Fruit fly (Drosophila melanogaster) whole organism, prepupa: Measurements from ENCODE around the gene CG5853.

Experiments used
- Blimp-1 ChIP-seq: fragments of 200-800 bp; sonication (Bioruptor generic); optimal IDR thresholded peaks from 3 replicates; lab custom pipeline; 2017; ENCODE audit warnings: missing biosample characterization, missing genetic modification characterization, mild to moderate bottlenecking, moderate library complexity, missing genetic modification reagents
- CG10631 ChIP-seq: fragments of 200-800 bp; sonication (Bioruptor generic); optimal IDR thresholded peaks from 2 replicates; lab custom pipeline; 2016; ENCODE audit warnings: missing biosample characterization, missing genetic modification characterization
- CG10669 ChIP-seq: fragments of 200-800 bp; sonication (Bioruptor generic); optimal IDR thresholded peaks from 3 replicates; lab custom pipeline; 2018; ENCODE audit warnings: missing biosample characterization, mild to moderate bottlenecking, missing genetic modification characterization, moderate library complexity
- CG11294 ChIP-seq: fragments of 200-800 bp; sonication (Bioruptor generic); IDR thresholded peaks from 2 replicates; pipeline ENCODE4 v1.3.6; 2022; ENCODE audit warnings: missing biosample characterization, missing genetic modification characterization
- CG11762 ChIP-seq: fragments of 200-800 bp; sonication (Bioruptor generic); optimal IDR thresholded peaks from 3 replicates; lab custom pipeline; 2016; ENCODE audit warnings: missing biosample characterization, missing genetic modification characterization; ENCODE audit not compliant: insufficient read depth
- CG11902 ChIP-seq: fragments of 200-800 bp; sonication (Bioruptor generic); optimal IDR thresholded peaks from 3 replicates; lab custom pipeline; 2016; ENCODE audit warnings: missing biosample characterization, missing genetic modification characterization
- CG15336 ChIP-seq: fragments of 200-800 bp; sonication (Bioruptor generic); IDR thresholded peaks from 2 replicates; pipeline ENCODE4 v1.3.6; 2022; ENCODE audit warnings: missing biosample characterization, missing genetic modification characterization
- CG1621 ChIP-seq: fragments of 200-800 bp; sonication (Bioruptor generic); optimal IDR thresholded peaks from 3 replicates; lab custom pipeline; 2018; ENCODE audit warnings: missing biosample characterization, mild to moderate bottlenecking, missing genetic modification characterization
- CG16779 ChIP-seq: fragments of 200-800 bp; sonication (Bioruptor generic); optimal IDR thresholded peaks from 3 replicates; lab custom pipeline; 2017; ENCODE audit warnings: missing biosample characterization, mild to moderate bottlenecking, missing genetic modification characterization
- CG3032 ChIP-seq: fragments of 200-800 bp; optimal IDR thresholded peaks from 2 replicates; lab custom pipeline; 2019; ENCODE audit warnings: missing biosample characterization, mild to moderate bottlenecking, missing genetic modification characterization, moderate library complexity
- CG31627 ChIP-seq: fragments of 200-800 bp; sonication (Bioruptor generic); optimal IDR thresholded peaks from 3 replicates; lab custom pipeline; 2016; ENCODE audit warnings: missing biosample characterization, missing genetic modification characterization
- CG32006 ChIP-seq: fragments of 200-800 bp; sonication (Bioruptor generic); optimal IDR thresholded peaks from 3 replicates; lab custom pipeline; 2017; ENCODE audit warnings: missing biosample characterization, mild to moderate bottlenecking, missing genetic modification characterization
- CG4318 ChIP-seq: fragments of 200-800 bp; sonication (Bioruptor generic); optimal IDR thresholded peaks from 3 replicates; lab custom pipeline; 2017; ENCODE audit warnings: missing biosample characterization, mild to moderate bottlenecking, missing genetic modification characterization
- CG6163 ChIP-seq: fragments of 200-800 bp; sonication (Bioruptor generic); IDR thresholded peaks from 3 replicates; pipeline ENCODE4 v1.3.6; 2022; ENCODE audit warnings: missing biosample characterization, missing genetic modification characterization
- CG6792 ChIP-seq: fragments of 200-800 bp; sonication (Bioruptor generic); optimal IDR thresholded peaks from 3 replicates; lab custom pipeline; 2016; ENCODE audit warnings: missing biosample characterization, missing genetic modification characterization
- CG6808 ChIP-seq: fragments of 200-800 bp; sonication (Bioruptor generic); optimal IDR thresholded peaks from 3 replicates; lab custom pipeline; 2017; ENCODE audit warnings: missing biosample characterization, missing genetic modification characterization, mild to moderate bottlenecking, moderate library complexity, missing genetic modification reagents
- CG6854 ChIP-seq: fragments of 200-800 bp; sonication (Bioruptor generic); optimal IDR thresholded peaks from 2 replicates; lab custom pipeline; 2017; ENCODE audit warnings: missing biosample characterization, mild to moderate bottlenecking, missing genetic modification characterization
- CG8319 ChIP-seq: fragments of 200-800 bp; sonication (Bioruptor generic); optimal IDR thresholded peaks from 3 replicates; lab custom pipeline; 2016; ENCODE audit warnings: missing biosample characterization, missing genetic modification characterization
- CG9139 ChIP-seq: fragments of 200-800 bp; sonication (Bioruptor generic); optimal IDR thresholded peaks from 3 replicates; lab custom pipeline; 2017; ENCODE audit warnings: missing biosample characterization, mild to moderate bottlenecking, missing genetic modification characterization
- Eip75B ChIP-seq: fragments of 200-800 bp; sonication (Bioruptor generic); optimal IDR thresholded peaks from 3 replicates; lab custom pipeline; 2016; ENCODE audit warnings: missing biosample characterization, missing genetic modification characterization
- Eip78C ChIP-seq: fragments of 200-800 bp; sonication (Bioruptor generic); peaks from one replicate; lab custom pipeline; 2016; ENCODE audit warnings: missing biosample characterization, missing genetic modification characterization
- Ets96B ChIP-seq: fragments of 200-800 bp; optimal IDR thresholded peaks from 2 replicates; lab custom pipeline; 2019; ENCODE audit warnings: missing biosample characterization, mild to moderate bottlenecking, missing genetic modification characterization, moderate library complexity
- Gug ChIP-seq: fragments of 200-800 bp; sonication (Bioruptor generic); IDR thresholded peaks from 2 replicates; pipeline ENCODE4 v1.3.6; 2022; ENCODE audit warnings: missing biosample characterization, missing genetic modification characterization
- Hr38 ChIP-seq: sonication (Bioruptor generic); optimal IDR thresholded peaks from 2 replicates; lab custom pipeline; 2016; ENCODE audit warnings: missing biosample characterization, missing genetic modification characterization
- Hr39 ChIP-seq: fragments of 200-800 bp; sonication (Bioruptor generic); optimal IDR thresholded peaks from 2 replicates; lab custom pipeline; 2016; ENCODE audit warnings: missing biosample characterization, missing genetic modification characterization
- Hr4 ChIP-seq: fragments of 200-800 bp; sonication (Bioruptor generic); optimal IDR thresholded peaks from 3 replicates; lab custom pipeline; 2016; ENCODE audit warnings: missing biosample characterization, missing genetic modification characterization
- Lpt ChIP-seq: fragments of 200-800 bp; sonication (Bioruptor generic); optimal IDR thresholded peaks from 3 replicates; lab custom pipeline; 2016; ENCODE audit warnings: missing biosample characterization, missing genetic modification characterization
- Met ChIP-seq: fragments of 200-800 bp; sonication (Bioruptor generic); optimal IDR thresholded peaks from 3 replicates; lab custom pipeline; 2016; ENCODE audit warnings: missing biosample characterization, missing genetic modification characterization
- Sox102F ChIP-seq: fragments of 200-800 bp; sonication (Bioruptor generic); optimal IDR thresholded peaks from 2 replicates; lab custom pipeline; 2016; ENCODE audit warnings: missing biosample characterization, mild to moderate bottlenecking, missing genetic modification characterization
- Sox14 ChIP-seq: fragments of 200-800 bp; sonication (Bioruptor generic); optimal IDR thresholded peaks from 3 replicates; lab custom pipeline; 2016; ENCODE audit warnings: missing biosample characterization, missing genetic modification characterization
- Sox15 ChIP-seq: fragments of 200-800 bp; sonication (Bioruptor generic); optimal IDR thresholded peaks from 3 replicates; lab custom pipeline; 2016; ENCODE audit warnings: missing biosample characterization, missing genetic modification characterization
- achi ChIP-seq: fragments of 200-800 bp; sonication (Bioruptor generic); optimal IDR thresholded peaks from 3 replicates; lab custom pipeline; 2016; ENCODE audit warnings: missing biosample characterization, missing genetic modification characterization
- acj6 ChIP-seq: fragments of 200-800 bp; sonication (Bioruptor generic); optimal IDR thresholded peaks from 3 replicates; lab custom pipeline; 2016; ENCODE audit warnings: missing biosample characterization, missing genetic modification characterization
- cyc ChIP-seq: fragments of 200-800 bp; sonication (Bioruptor generic); optimal IDR thresholded peaks from 3 replicates; lab custom pipeline; 2016; ENCODE audit warnings: missing biosample characterization, missing genetic modification characterization
- dac ChIP-seq: fragments of 200-800 bp; sonication (Bioruptor generic); optimal IDR thresholded peaks from 2 replicates; lab custom pipeline; 2017; ENCODE audit warnings: missing biosample characterization, mild to moderate bottlenecking, missing genetic modification characterization
- dsx ChIP-seq: fragments of 200-800 bp; optimal IDR thresholded peaks from 3 replicates; lab custom pipeline; 2019; ENCODE audit warnings: missing biosample characterization, mild to moderate bottlenecking, missing genetic modification characterization, moderate library complexity; ENCODE audit not compliant: poor library complexity, severe bottlenecking
- eg ChIP-seq: fragments of 200-800 bp; sonication (Bioruptor generic); IDR thresholded peaks from 3 replicates; pipeline ENCODE4 v1.3.6; 2022; ENCODE audit warnings: missing biosample characterization, missing genetic modification characterization
- fd59A ChIP-seq: fragments of 200-800 bp; sonication (Bioruptor generic); optimal IDR thresholded peaks from 2 replicates; lab custom pipeline; 2017; ENCODE audit warnings: missing biosample characterization, mild to moderate bottlenecking, missing genetic modification characterization, missing genetic modification reagents
- fd85E ChIP-seq: fragments of 200-800 bp; sonication (Bioruptor generic); optimal IDR thresholded peaks from 3 replicates; lab custom pipeline; 2016; ENCODE audit warnings: missing biosample characterization, missing genetic modification characterization
- fkh ChIP-seq: fragments of 200-800 bp; sonication (Bioruptor generic); optimal IDR thresholded peaks from 3 replicates; lab custom pipeline; 2017; ENCODE audit warnings: missing biosample characterization, mild to moderate bottlenecking, missing genetic modification characterization, moderate library complexity
- pdm3 ChIP-seq: fragments of 200-800 bp; sonication (Bioruptor generic); optimal IDR thresholded peaks from 3 replicates; lab custom pipeline; 2016; ENCODE audit warnings: missing biosample characterization, missing genetic modification characterization
- salr ChIP-seq, 2 experiments: fragments of 200-800 bp; sonication (Bioruptor generic); optimal IDR thresholded peaks; 3 replicates each; lab custom pipeline; 2016 to 2018; ENCODE audit warnings: missing biosample characterization in 2 of 2, missing genetic modification characterization in 2 of 2, mild to moderate bottlenecking in 1 of 2
- spab ChIP-seq: fragments of 200-800 bp; sonication (Bioruptor generic); optimal IDR thresholded peaks from 2 replicates; lab custom pipeline; 2017; ENCODE audit warnings: missing biosample characterization, mild to moderate bottlenecking, missing genetic modification characterization, missing genetic modification reagents
- ss ChIP-seq, 2 experiments: fragments of 200-800 bp; sonication (Bioruptor generic); optimal IDR thresholded peaks; 2 replicates in 1 of 2; 3 replicates in 1 of 2; lab custom pipeline; 2017 to 2018; ENCODE audit warnings: mild to moderate bottlenecking in 2 of 2, missing biosample characterization in 2 of 2, missing genetic modification characterization in 2 of 2, moderate library complexity in 1 of 2
- svp ChIP-seq: fragments of 200-800 bp; sonication (Bioruptor generic); peaks from one replicate; lab custom pipeline; 2016; ENCODE audit warnings: missing biosample characterization, missing genetic modification characterization
- topi ChIP-seq: fragments of 200-800 bp; sonication (Bioruptor generic); optimal IDR thresholded peaks from 3 replicates; lab custom pipeline; 2016; ENCODE audit warnings: missing biosample characterization, missing genetic modification characterization
- vri ChIP-seq: fragments of 200-800 bp; sonication (Bioruptor generic); optimal IDR thresholded peaks from 3 replicates; lab custom pipeline; 2016; ENCODE audit warnings: missing biosample characterization, mild to moderate bottlenecking, missing genetic modification characterization

The CG5853 gene

dm6 chr2L:9960758-9961157 lies 13.3 kb upstream of the CG5853 start:
- peak; percentile 95 for TF ChIP-seq svp (GFP tag; lab: Kevin White, UChicago)
- no peak for TF ChIP-seq spab (GFP tag; lab: Kevin White, UChicago)
- no peak for TF ChIP-seq CG11762 (GFP tag; lab: Kevin White, UChicago)
- no peak for TF ChIP-seq Hr39 (GFP tag; lab: Kevin White, UChicago)
- TF ChIP-seq CG11902 (GFP tag; lab: Kevin White, UChicago), result no peak
- no peak for TF ChIP-seq CG11294 (GFP tag; lab: Robert Waterston, UW)
- TF ChIP-seq fd59A (GFP tag; lab: Kevin White, UChicago), result no peak
- TF ChIP-seq vri (GFP tag; lab: Kevin White, UChicago), result no peak
- no peak for TF ChIP-seq CG10669
- TF ChIP-seq, all 60 proteins: peak for 1

- TF ChIP-seq CG11294 (GFP tag; lab: Robert Waterston, UW), result peak; percentile 90
- peak; percentile 50 for TF ChIP-seq dac (GFP tag; lab: Kevin White, UChicago)
- TF ChIP-seq Blimp-1 (GFP tag; lab: Kevin White, UChicago), result peak; percentile 60
- TF ChIP-seq dsx, result peak; percentile 94
- TF ChIP-seq CG11902 (GFP tag; lab: Kevin White, UChicago), result peak; percentile 84
- peak; percentile 95 for TF ChIP-seq svp (GFP tag; lab: Kevin White, UChicago)
- TF ChIP-seq CG6792 (GFP tag; lab: Kevin White, UChicago), result peak; percentile 93
- TF ChIP-seq Hr39 (GFP tag; lab: Kevin White, UChicago), result peak; percentile 90
- TF ChIP-seq CG32006, result peak; percentile 90
- peak; percentile 98 for TF ChIP-seq Eip78C
- TF ChIP-seq Sox14 (GFP tag; lab: Kevin White, UChicago), result peak; percentile 93
- TF ChIP-seq pdm3 (GFP tag; lab: Kevin White, UChicago), result peak; percentile 95
- TF ChIP-seq CG16779 (tag; lab: Kevin White, UChicago), result no peak
- TF ChIP-seq CG11762 (GFP tag; lab: Kevin White, UChicago), result peak; percentile 90
- peak; percentile 67 for TF ChIP-seq fd85E
- TF ChIP-seq achi (GFP tag; lab: Kevin White, UChicago), result peak; percentile 93
- peak; percentile 88 for TF ChIP-seq vri (GFP tag; lab: Kevin White, UChicago)
- TF ChIP-seq salr (GFP tag; optimal IDR thresholded peaks at IDR 0.05; lab: Kevin White, UChicago), result peak in 1 of 2 experiments; percentile 43
- TF ChIP-seq Hr38 (GFP tag; lab: Kevin White, UChicago), result no peak
- peak; percentile 74 for TF ChIP-seq fd59A (GFP tag; lab: Kevin White, UChicago)
- peak; percentile 90 for TF ChIP-seq Sox102F
- TF ChIP-seq Met, result peak; percentile 96
- peak; percentile 92 for TF ChIP-seq Lpt (GFP tag; lab: Kevin White, UChicago)
- no peak for TF ChIP-seq CG9139 (GFP tag; lab: Kevin White, UChicago)
- TF ChIP-seq CG15336 (GFP tag; lab: Robert Waterston, UW), result peak; percentile 95
- peak; percentile 93 for TF ChIP-seq CG31627 (GFP tag; lab: Kevin White, UChicago)
- peak; percentile 96 for TF ChIP-seq eg (GFP tag; lab: Robert Waterston, UW)
- peak; percentile 92 for TF ChIP-seq topi (GFP tag; lab: Kevin White, UChicago)
- peak; percentile 91 for TF ChIP-seq Hr4 (GFP tag; lab: Kevin White, UChicago)
- peak; percentile 93 for TF ChIP-seq CG10631 (GFP tag; lab: Kevin White, UChicago)
- no peak for TF ChIP-seq CG4318 (GFP tag; lab: Kevin White, UChicago)
- peak; percentile 79 for TF ChIP-seq CG8319 (GFP tag; lab: Kevin White, UChicago)
- peak; percentile 92 for TF ChIP-seq CG3032
- TF ChIP-seq CG1621 (tag; lab: Kevin White, UChicago), result peak; percentile 82
- TF ChIP-seq CG6854 (GFP tag; lab: Kevin White, UChicago), result peak; percentile 40
- peak; percentile 92 for TF ChIP-seq Eip75B (GFP tag; lab: Kevin White, UChicago)
- TF ChIP-seq CG6163, result peak; percentile 92
- TF ChIP-seq Ets96B (tag; lab: Kevin White, UChicago), result peak; percentile 95
- TF ChIP-seq ss (GFP tag; optimal IDR thresholded peaks at IDR 0.05; lab: Kevin White, UChicago), result peak in 1 of 2 experiments; percentile 78
- peak; percentile 74 for TF ChIP-seq CG6808 (GFP tag; lab: Kevin White, UChicago)
- peak; percentile 86 for TF ChIP-seq Sox15 (GFP tag; lab: Kevin White, UChicago)
- peak; percentile 93 for TF ChIP-seq Gug
- TF ChIP-seq cyc, result peak; percentile 92
- peak; percentile 91 for TF ChIP-seq fkh
- TF ChIP-seq acj6, result peak; percentile 93
- TF ChIP-seq spab (GFP tag; lab: Kevin White, UChicago), result no peak
Observed at dm6 chr2L:9956993-9957652, 9.7 kb upstream of the CG5853 start, which contains the start of the genes CG4658 and CG5846. CG4658 (plus strand) TSS chr2L:9957132. CG5846 (minus strand) TSS chr2L:9957237.
